Fruit fly (Drosophila melanogaster): ENCODE results near the gene CG1738.

The CG1738 gene

dm6 chrX:11351351-11351750, 2.5 kb downstream of the CG1738 start:
- TF ChIP-seq Hr96 (GFP tag; optimal IDR thresholded peaks at IDR 0.05) (no peak), CG7101 (tag; optimal IDR thresholded peaks at IDR 0.05) (peak; percentile 95), ovo (GFP tag; optimal IDR thresholded peaks at IDR 0.05) (peak; percentile 42), toe (GFP tag; optimal IDR thresholded peaks at IDR 0.05) (peak; percentile 92), cnc (optimal IDR thresholded peaks at IDR 0.05) (no peak), Mnt (GFP tag; optimal IDR thresholded peaks at IDR 0.05) (peak; percentile 85), pad (GFP tag; optimal IDR thresholded peaks at IDR 0.05) (peak; percentile 81), Clk (GFP tag; optimal IDR thresholded peaks at IDR 0.05) (peak; percentile 89), cic (GFP tag; optimal IDR thresholded peaks at IDR 0.05) (peak; percentile 74), tj (GFP tag; optimal IDR thresholded peaks at IDR 0.05) (peak; percentile 69), CG14711 (tag; optimal IDR thresholded peaks at IDR 0.05) (peak; percentile 91), CG5204 (GFP tag; optimal IDR thresholded peaks at IDR 0.05) (peak; percentile 83), kay (GFP tag; ENCODE audit: borderline replicate concordance) (no peak), bab1 (GFP tag; optimal IDR thresholded peaks at IDR 0.05) (peak; percentile 98), Crg-1 (GFP tag; optimal IDR thresholded peaks at IDR 0.05) (peak; percentile 91), CG33017 (tag; optimal IDR thresholded peaks at IDR 0.05) (peak; percentile 92), CG12768 (GFP tag; optimal IDR thresholded peaks at IDR 0.05) (peak; percentile 96), CG11617 (GFP tag; optimal IDR thresholded peaks at IDR 0.05) (peak; percentile 85), CG7045 (GFP tag; optimal IDR thresholded peaks at IDR 0.05) (peak; percentile 94), CG1620 (GFP tag; optimal IDR thresholded peaks at IDR 0.05) (peak; percentile 92)

- TF ChIP-seq CG14711 (tag; optimal IDR thresholded peaks at IDR 0.05) (peak; percentile 39), ovo (GFP tag; optimal IDR thresholded peaks at IDR 0.05) (no peak), Hr96 (GFP tag; optimal IDR thresholded peaks at IDR 0.05) (no peak), CG1620 (GFP tag; optimal IDR thresholded peaks at IDR 0.05) (no peak), CG12768 (GFP tag; optimal IDR thresholded peaks at IDR 0.05) (no peak), CG11617 (GFP tag; optimal IDR thresholded peaks at IDR 0.05) (peak; percentile 29), toe (GFP tag; optimal IDR thresholded peaks at IDR 0.05) (no peak), bab1 (GFP tag; optimal IDR thresholded peaks at IDR 0.05) (peak; percentile 62), cic (GFP tag; optimal IDR thresholded peaks at IDR 0.05) (no peak), CG7101 (tag; optimal IDR thresholded peaks at IDR 0.05) (peak; percentile 35), CG33017 (tag; optimal IDR thresholded peaks at IDR 0.05) (no peak), tj (GFP tag; optimal IDR thresholded peaks at IDR 0.05) (no peak), Clk (GFP tag; optimal IDR thresholded peaks at IDR 0.05) (no peak), pad (GFP tag; optimal IDR thresholded peaks at IDR 0.05) (peak; percentile 5), CG5204 (GFP tag; optimal IDR thresholded peaks at IDR 0.05) (no peak), Crg-1 (GFP tag; optimal IDR thresholded peaks at IDR 0.05) (peak; percentile 7), kay (GFP tag; ENCODE audit: borderline replicate concordance) (no peak), cnc (optimal IDR thresholded peaks at IDR 0.05) (no peak), CG7045 (GFP tag; optimal IDR thresholded peaks at IDR 0.05) (no peak), Mnt (GFP tag; optimal IDR thresholded peaks at IDR 0.05) (peak; percentile 43)
Observed at dm6 chrX:11355708-11356174, 6.9 kb downstream of the CG1738 start, which contains the start of gene dsh. Gene dsh (plus strand): TSS chrX:11355881.

- no peak for TF ChIP-seq kay (GFP tag; ENCODE audit: borderline replicate concordance)
- TF ChIP-seq CG7045 (GFP tag; optimal IDR thresholded peaks at IDR 0.05) = no peak
- no peak for TF ChIP-seq Clk (GFP tag; optimal IDR thresholded peaks at IDR 0.05)
- TF ChIP-seq pad (GFP tag; optimal IDR thresholded peaks at IDR 0.05) = no peak
- TF ChIP-seq CG5204 (GFP tag; optimal IDR thresholded peaks at IDR 0.05) = no peak
- TF ChIP-seq tj (GFP tag; optimal IDR thresholded peaks at IDR 0.05) = no peak
- TF ChIP-seq CG33017 (tag; optimal IDR thresholded peaks at IDR 0.05) = no peak
- TF ChIP-seq Mnt (GFP tag; optimal IDR thresholded peaks at IDR 0.05) = no peak
- no peak for TF ChIP-seq Hr96 (GFP tag; optimal IDR thresholded peaks at IDR 0.05)
- no peak for TF ChIP-seq CG14711 (tag; optimal IDR thresholded peaks at IDR 0.05)
- no peak for TF ChIP-seq CG12768 (GFP tag; optimal IDR thresholded peaks at IDR 0.05)
- TF ChIP-seq toe (GFP tag; optimal IDR thresholded peaks at IDR 0.05) = no peak
- no peak for TF ChIP-seq cnc (optimal IDR thresholded peaks at IDR 0.05)
- TF ChIP-seq CG7101 (tag; optimal IDR thresholded peaks at IDR 0.05) = no peak
Observed at dm6 chrX:11356648-11357047, 7.8 kb downstream of the CG1738 start.

dm6 chrX:11359081-11359481, 10.2 kb downstream of the CG1738 start, which contains the start of gene Pa1:
Gene Pa1 (plus strand): TSS chrX:11359236.
- TF ChIP-seq Clk (GFP tag; optimal IDR thresholded peaks at IDR 0.05) = no peak
- peak; percentile 15 for TF ChIP-seq CG1620 (GFP tag; optimal IDR thresholded peaks at IDR 0.05)
- peak; percentile 24 for TF ChIP-seq Mnt (GFP tag; optimal IDR thresholded peaks at IDR 0.05)
- TF ChIP-seq CG7101 (tag; optimal IDR thresholded peaks at IDR 0.05) = peak; percentile 43
- no peak for TF ChIP-seq CG14711 (tag; optimal IDR thresholded peaks at IDR 0.05)
- peak; percentile 33 for TF ChIP-seq Crg-1 (GFP tag; optimal IDR thresholded peaks at IDR 0.05)
- TF ChIP-seq pad (GFP tag; optimal IDR thresholded peaks at IDR 0.05) = peak; percentile 31
- no peak for TF ChIP-seq toe (GFP tag; optimal IDR thresholded peaks at IDR 0.05)
- TF ChIP-seq cnc (optimal IDR thresholded peaks at IDR 0.05) = no peak
- no peak for TF ChIP-seq CG12768 (GFP tag; optimal IDR thresholded peaks at IDR 0.05)
- TF ChIP-seq ovo (GFP tag; optimal IDR thresholded peaks at IDR 0.05) = no peak
- TF ChIP-seq bab1 (GFP tag; optimal IDR thresholded peaks at IDR 0.05) = peak; percentile 81
- no peak for TF ChIP-seq CG7045 (GFP tag; optimal IDR thresholded peaks at IDR 0.05)
- no peak for TF ChIP-seq kay (GFP tag; ENCODE audit: borderline replicate concordance)
- peak; percentile 1 for TF ChIP-seq cic (GFP tag; optimal IDR thresholded peaks at IDR 0.05)

dm6 chrX:11367783-11368509, 19.1 kb downstream of the CG1738 start, which contains the start of the genes hop and Tim8:
Gene hop (minus strand): TSS chrX:11368098.
Gene Tim8 (plus strand): TSS chrX:11368445.
- TF ChIP-seq cnc (optimal IDR thresholded peaks at IDR 0.05) (no peak), ovo (GFP tag; optimal IDR thresholded peaks at IDR 0.05) (no peak), CG1620 (GFP tag; optimal IDR thresholded peaks at IDR 0.05) (no peak), Hr96 (GFP tag; optimal IDR thresholded peaks at IDR 0.05) (no peak), CG33017 (tag; optimal IDR thresholded peaks at IDR 0.05) (no peak), CG7101 (tag; optimal IDR thresholded peaks at IDR 0.05) (peak; percentile 6), cic (GFP tag; optimal IDR thresholded peaks at IDR 0.05) (no peak), toe (GFP tag; optimal IDR thresholded peaks at IDR 0.05) (no peak), Clk (GFP tag; optimal IDR thresholded peaks at IDR 0.05) (no peak), CG5204 (GFP tag; optimal IDR thresholded peaks at IDR 0.05) (no peak), kay (GFP tag; ENCODE audit: borderline replicate concordance) (no peak), pad (GFP tag; optimal IDR thresholded peaks at IDR 0.05) (peak; percentile 23), bab1 (GFP tag; optimal IDR thresholded peaks at IDR 0.05) (peak; percentile 19), tj (GFP tag; optimal IDR thresholded peaks at IDR 0.05) (peak; percentile 44), CG14711 (tag; optimal IDR thresholded peaks at IDR 0.05) (peak; percentile 49), CG11617 (GFP tag; optimal IDR thresholded peaks at IDR 0.05) (peak; percentile 14), Mnt (GFP tag; optimal IDR thresholded peaks at IDR 0.05) (peak; percentile 26), CG7045 (GFP tag; optimal IDR thresholded peaks at IDR 0.05) (no peak), Crg-1 (GFP tag; optimal IDR thresholded peaks at IDR 0.05) (no peak), CG12768 (GFP tag; optimal IDR thresholded peaks at IDR 0.05) (no peak)
